Worm (Caenorhabditis elegans) whole organism, L2 larva: Measurements from ENCODE around the gene ubc-8.
"Not testable (repeated sequence)": the region's sequence is repeated elsewhere in the genome, so short reads cannot be mapped to it uniquely, and the experiment has no call there.

Experiments
- C34F6.9 ChIP-seq: fragments of 150-350 bp; optimal IDR thresholded peaks from 2 replicates; lab custom pipeline; 2014; ENCODE audit warnings: missing biosample characterization, missing genetic modification characterization
- F13H6.1 ChIP-seq: sonication (generic microtip); optimal IDR thresholded peaks from 2 replicates; lab custom pipeline; 2016; ENCODE audit warnings: missing genetic modification characterization, missing compliant biosample characterization
- R02D3.7 ChIP-seq: fragments of 150-350 bp; optimal IDR thresholded peaks from 2 replicates; lab custom pipeline; 2014; ENCODE audit warnings: missing biosample characterization, missing genetic modification characterization
- Y55F3AM.14 ChIP-seq: fragments of 200-800 bp; sonication (Bioruptor generic); optimal IDR thresholded peaks from 2 replicates; lab custom pipeline; 2018; ENCODE audit warnings: mild to moderate bottlenecking, missing genetic modification characterization, missing compliant biosample characterization
- aly-2 ChIP-seq: fragments of 150-350 bp; optimal IDR thresholded peaks from 2 replicates; lab custom pipeline; 2014; ENCODE audit warnings: missing biosample characterization, missing genetic modification characterization
- ceh-16 ChIP-seq: fragments of 150-350 bp; optimal IDR thresholded peaks from 2 replicates; lab custom pipeline; 2014; ENCODE audit warnings: missing biosample characterization, missing genetic modification characterization
- ceh-82 ChIP-seq: fragments of 150-350 bp; optimal IDR thresholded peaks from 2 replicates; lab custom pipeline; 2014; ENCODE audit warnings: missing biosample characterization, missing genetic modification characterization
- crh-2 ChIP-seq: sonication (generic microtip); optimal IDR thresholded peaks from 2 replicates; lab custom pipeline; 2017; ENCODE audit warnings: missing biosample characterization, missing genetic modification characterization
- dmd-4 ChIP-seq: sonication (generic microtip); optimal IDR thresholded peaks from 2 replicates; lab custom pipeline; 2017; ENCODE audit warnings: missing biosample characterization, missing genetic modification characterization
- gmeb-1 ChIP-seq: fragments of 150-350 bp; optimal IDR thresholded peaks from 2 replicates; lab custom pipeline; 2014; ENCODE audit warnings: missing biosample characterization, missing genetic modification characterization
- lin-11 ChIP-seq: fragments of 150-350 bp; sonication (generic microtip); optimal IDR thresholded peaks from 2 replicates; lab custom pipeline; 2014; ENCODE audit warnings: missing biosample characterization, missing genetic modification characterization, inconsistent platforms, mixed read lengths
- lin-13 ChIP-seq: fragments of 150-350 bp; optimal IDR thresholded peaks from 2 replicates; lab custom pipeline; 2014; ENCODE audit warnings: missing biosample characterization, missing genetic modification reagents, missing genetic modification characterization
- lin-39 ChIP-seq: fragments of 150-350 bp; optimal IDR thresholded peaks from 2 replicates; lab custom pipeline; 2014; ENCODE audit warnings: missing biosample characterization, missing genetic modification reagents, missing genetic modification characterization
- lsy-2 ChIP-seq, 2 experiments: fragments of 150-350 bp in 1 of 2; sonication (generic microtip) in 1 of 2; optimal IDR thresholded peaks; 2 replicates each; lab custom pipeline; 2014 to 2017; ENCODE audit warnings: missing biosample characterization in 2 of 2, missing genetic modification characterization in 2 of 2
- mab-5 ChIP-seq: fragments of 150-350 bp; optimal IDR thresholded peaks from 2 replicates; lab custom pipeline; 2014; ENCODE audit warnings: missing biosample characterization, missing genetic modification characterization
- nhr-10 ChIP-seq: sonication (generic microtip); optimal IDR thresholded peaks from 2 replicates; lab custom pipeline; 2017; ENCODE audit warnings: missing biosample characterization, missing genetic modification characterization
- nhr-11 ChIP-seq: fragments of 150-350 bp; optimal IDR thresholded peaks from 2 replicates; lab custom pipeline; 2014; ENCODE audit warnings: missing biosample characterization, missing genetic modification characterization
- nhr-129 ChIP-seq: fragments of 150-350 bp; optimal IDR thresholded peaks from 2 replicates; lab custom pipeline; 2014; ENCODE audit warnings: missing biosample characterization, missing genetic modification characterization
- nhr-21 ChIP-seq: fragments of 150-350 bp; optimal IDR thresholded peaks from 2 replicates; lab custom pipeline; 2014; ENCODE audit warnings: missing biosample characterization, missing genetic modification characterization
- nhr-25 ChIP-seq: fragments of 150-350 bp; sonication (generic microtip); optimal IDR thresholded peaks from 3 replicates; lab custom pipeline; 2014; ENCODE audit warnings: missing biosample characterization, missing genetic modification characterization
- peb-1 ChIP-seq: fragments of 150-350 bp; optimal IDR thresholded peaks from 2 replicates; lab custom pipeline; 2014; ENCODE audit warnings: missing biosample characterization, missing genetic modification characterization
- sem-4 ChIP-seq: fragments of 150-350 bp; optimal IDR thresholded peaks from 2 replicates; lab custom pipeline; 2014; ENCODE audit warnings: missing biosample characterization, missing genetic modification reagents, missing genetic modification characterization
- skn-1 ChIP-seq: sonication (generic microtip); optimal IDR thresholded peaks from 2 replicates; lab custom pipeline; 2017; ENCODE audit warnings: missing biosample characterization, missing genetic modification characterization
- sma-9 ChIP-seq, 2 experiments: fragments of 150-350 bp in 1 of 2; sonication (generic microtip) in 1 of 2; optimal IDR thresholded peaks; 2 replicates each; lab custom pipeline; 2014 to 2016; ENCODE audit warnings: missing genetic modification characterization in 2 of 2, mild to moderate bottlenecking in 1 of 2, missing biosample characterization in 1 of 2, missing compliant biosample characterization in 1 of 2, missing genetic modification reagents in 1 of 2, moderate library complexity in 1 of 2
- snpc-4 ChIP-seq: fragments of 150-350 bp; optimal IDR thresholded peaks from 2 replicates; lab custom pipeline; 2014; ENCODE audit warnings: missing biosample characterization, missing genetic modification characterization
- unc-39 ChIP-seq: fragments of 150-350 bp; optimal IDR thresholded peaks from 2 replicates; lab custom pipeline; 2014; ENCODE audit warnings: missing biosample characterization, missing genetic modification characterization
- unc-55 ChIP-seq: fragments of 150-350 bp; sonication (generic microtip); optimal IDR thresholded peaks from 3 replicates; lab custom pipeline; 2014; ENCODE audit warnings: missing biosample characterization, missing genetic modification reagents, missing genetic modification characterization
- unc-62 ChIP-seq: fragments of 150-350 bp; optimal IDR thresholded peaks from 2 replicates; lab custom pipeline; 2014; ENCODE audit warnings: missing biosample characterization, missing genetic modification reagents, missing genetic modification characterization
- ztf-4 ChIP-seq: fragments of 150-350 bp; optimal IDR thresholded peaks from 2 replicates; lab custom pipeline; 2014; ENCODE audit warnings: missing biosample characterization, missing genetic modification characterization

The ubc-8 gene

DNA sequence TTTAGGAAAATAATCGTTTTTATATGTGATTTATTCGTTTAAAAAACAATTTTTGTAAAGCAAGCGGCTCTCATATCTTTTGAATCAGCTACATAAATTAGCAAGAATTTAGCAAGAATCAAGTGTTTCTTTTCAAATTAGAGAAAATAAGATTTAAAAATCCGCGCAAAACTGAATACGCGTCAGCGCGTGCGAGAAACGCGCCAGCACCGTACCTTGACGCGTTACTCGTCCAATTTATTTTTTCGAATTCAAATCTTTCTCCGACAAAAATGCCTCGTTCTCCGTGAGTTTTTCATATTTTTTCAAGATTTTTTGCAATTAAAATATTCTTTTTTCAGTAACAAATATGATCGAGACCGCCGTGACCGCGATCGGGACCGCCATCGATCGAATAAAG is 30.8 kb downstream of the ubc-8 start, which contains the start of gene Y94H6A.3 (continued):
- TF ChIP-seq mab-5 (tag; lab: Kevin White, UChicago), result peak; percentile 86
- peak; percentile 83 for TF ChIP-seq nhr-25
- no peak for TF ChIP-seq lin-39 (tag; lab: Kevin White, UChicago)
- no peak for TF ChIP-seq dmd-4 (tag; lab: Kevin White, UChicago)
- no peak for TF ChIP-seq aly-2 (tag; lab: Kevin White, UChicago)
- peak; percentile 80 for TF ChIP-seq nhr-10 (tag; lab: Kevin White, UChicago)
- no peak for TF ChIP-seq Y55F3AM.14 (GFP tag; lab: Kevin White, UChicago)
- TF ChIP-seq gmeb-1 (tag; lab: Kevin White, UChicago), result peak; percentile 99
- peak; percentile 60 for TF ChIP-seq R02D3.7 (tag; lab: Kevin White, UChicago)
- no peak for TF ChIP-seq unc-39 (tag; lab: Kevin White, UChicago)
- TF ChIP-seq lin-11, result peak; percentile 86
- no peak for TF ChIP-seq ceh-16 (tag; lab: Kevin White, UChicago)
- TF ChIP-seq snpc-4, result peak; percentile 70
- TF ChIP-seq peb-1 (tag; lab: Kevin White, UChicago), result no peak
- peak; percentile 80 for TF ChIP-seq ceh-82 (tag; lab: Kevin White, UChicago)

ce11 chrIV:2674915-2675314 is 32.1 kb downstream of the ubc-8 start, which contains the start of gene gpx-4:
Gene gpx-4, minus strand, starts transcription at chrIV:2675015.
- not testable (repeated sequence) for TF ChIP-seq crh-2 (tag; lab: Kevin White, UChicago); C34F6.9 (tag; lab: Kevin White, UChicago); nhr-11

ce11 chrIV:2670664-2671063 is 36.4 kb downstream of the ubc-8 start:
- TF ChIP-seq unc-62, result no peak
- peak; percentile 80 for TF ChIP-seq gmeb-1 (tag; lab: Kevin White, UChicago)
- TF ChIP-seq nhr-129 (tag; lab: Kevin White, UChicago), result no peak
- TF ChIP-seq lsy-2 (tag; optimal IDR thresholded peaks at IDR 0.05; lab: Kevin White, UChicago), result peak in 1 of 2 experiments; percentile 48
- peak; percentile 37 for TF ChIP-seq unc-55 (GFP tag; lab: Kevin White, UChicago)
- no peak for TF ChIP-seq crh-2 (tag; lab: Kevin White, UChicago)

ce11 chrIV:2666586-2667100 is 40.4 kb downstream of the ubc-8 start, which contains the start of gene Y69A2AR.1:
Gene Y69A2AR.1, plus strand, starts transcription at chrIV:2667050.
- TF ChIP-seq lin-13 (GFP tag; lab: Kevin White, UChicago) (peak; percentile 3), nhr-129 (tag; lab: Kevin White, UChicago) (no peak), ceh-82 (tag; lab: Kevin White, UChicago) (no peak), mab-5 (tag; lab: Kevin White, UChicago) (no peak), lsy-2 (tag; optimal IDR thresholded peaks at IDR 0.05; lab: Kevin White, UChicago) (peak; percentile 62 to 95), nhr-21 (tag; lab: Kevin White, UChicago) (no peak), unc-39 (tag; lab: Kevin White, UChicago) (no peak)

- TF ChIP-seq unc-55 (GFP tag; lab: Kevin White, UChicago), result peak; percentile 40
- TF ChIP-seq gmeb-1 (tag; lab: Kevin White, UChicago), result peak; percentile 13
- peak; percentile 23 for TF ChIP-seq nhr-129 (tag; lab: Kevin White, UChicago)
- no peak for TF ChIP-seq peb-1 (tag; lab: Kevin White, UChicago)
- no peak for TF ChIP-seq ztf-4
These were observed 40.9 kb downstream of the ubc-8 start for ce11 chrIV:2666127-2666526.

DNA sequence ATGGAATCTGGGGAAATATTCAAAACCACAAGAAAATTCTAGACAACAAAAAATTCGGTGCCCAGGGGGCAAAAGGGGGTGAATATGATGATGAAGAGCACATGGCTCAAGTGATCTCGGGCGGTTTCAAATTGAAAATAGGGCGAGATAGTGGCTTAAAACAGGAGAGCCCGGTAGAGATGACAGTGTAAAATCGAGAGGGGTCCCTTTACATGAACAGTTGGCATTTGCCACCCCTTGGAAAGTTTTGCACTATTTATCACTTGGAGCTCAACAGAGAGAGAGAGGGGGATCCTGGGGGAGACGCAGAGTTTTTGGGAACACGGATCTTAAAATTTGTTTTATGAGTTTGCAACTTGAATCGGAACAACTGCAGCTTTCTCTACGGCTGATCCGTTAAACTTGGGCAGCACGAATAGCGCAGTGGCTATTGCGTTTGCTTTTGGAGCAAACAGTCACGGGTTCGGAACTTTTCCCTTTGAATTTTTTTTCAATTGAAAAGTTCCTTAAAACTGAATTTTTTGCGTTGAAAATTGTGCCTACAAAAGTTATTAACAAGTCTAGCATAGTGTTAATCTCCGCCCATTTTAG is 41.6 kb downstream of the ubc-8 start:
- TF ChIP-seq lsy-2 (tag; optimal IDR thresholded peaks at IDR 0.05; lab: Kevin White, UChicago) (peak in 1 of 2 experiments; percentile 8), sma-9 (GFP tag; optimal IDR thresholded peaks at IDR 0.05; lab: Kevin White, UChicago) (peak; percentile 42), sma-9 (tag; optimal IDR thresholded peaks at IDR 0.05; lab: Kevin White, UChicago) (no peak), nhr-10 (tag; lab: Kevin White, UChicago) (no peak), sem-4 (no peak), peb-1 (tag; lab: Kevin White, UChicago) (no peak), nhr-129 (tag; lab: Kevin White, UChicago) (peak; percentile 25), skn-1 (tag; lab: Kevin White, UChicago) (no peak), F13H6.1 (tag; lab: Kevin White, UChicago) (peak; percentile 47)
